Worm (Caenorhabditis elegans): ENCODE data around the gene sec-31.

The sec-31 gene

ce11 chrIV:11377439-11377838, 5.8 kb upstream of the sec-31 start (continued):
- peak; percentile 45 for TF ChIP-seq unc-130 (GFP tag; optimal IDR thresholded peaks at IDR 0.05)
- TF ChIP-seq nhr-102 (tag; optimal IDR thresholded peaks at IDR 0.05): no peak
- TF ChIP-seq ctbp-1 (GFP tag; IDR thresholded peaks at IDR 0.05): 0 out of 2 replicates have a peak, but pooled peaks have one; percentile 36
- TF ChIP-seq Y5F2A.4 (GFP tag; optimal IDR thresholded peaks at IDR 0.05): no peak
- TF ChIP-seq tra-1 (GFP tag; IDR thresholded peaks at IDR 0.05): no peak
- no peak for TF ChIP-seq mxl-3 (GFP tag; optimal IDR thresholded peaks at IDR 0.05)
- TF ChIP-seq lin-29 (GFP tag; IDR thresholded peaks at IDR 0.05): no peak
- no peak for TF ChIP-seq nhr-25 (tag; optimal IDR thresholded peaks at IDR 0.05; ENCODE audit: borderline replicate concordance, insufficient read depth)
- TF ChIP-seq ama-1 (optimal IDR thresholded peaks at IDR 0.05): no peak
- no peak for TF ChIP-seq hlh-30 (tag; optimal IDR thresholded peaks at IDR 0.05; ENCODE audit: insufficient read depth)

- TF ChIP-seq aha-1 (tag): peak; percentile 93
- no peak for TF ChIP-seq ceh-82 (tag; optimal IDR thresholded peaks at IDR 0.05)
- no peak for TF ChIP-seq F44E2.7 (GFP tag; IDR thresholded peaks at IDR 0.05)
Measured at ce11 chrIV:11375713-11376112, 4.1 kb upstream of the sec-31 start.

ce11 chrIV:11372366-11372997, 890 bp upstream of the sec-31 start, which contains the start of gene cbd-1:
Gene cbd-1 (plus strand): TSS chrIV:11372991.
- no peak for TF ChIP-seq F26F4.8 (GFP tag; conservative IDR thresholded peaks at IDR 0.05)
- peak; percentile 19; the same call in 1 of the 2 replicates for TF ChIP-seq lin-38 (GFP tag; IDR thresholded peaks at IDR 0.05)

ce11 chrIV:11363806-11364562, 7.6 kb downstream of the sec-31 start:
- TF ChIP-seq aly-2 (tag; optimal IDR thresholded peaks at IDR 0.05): no peak
- TF ChIP-seq lin-39 (tag; optimal IDR thresholded peaks at IDR 0.05): no peak
- TF ChIP-seq daf-16 (GFP tag; optimal IDR thresholded peaks at IDR 0.05): no peak
- TF ChIP-seq daf-16 (tag; optimal IDR thresholded peaks at IDR 0.05): peak; percentile 42
- no peak for TF ChIP-seq ceh-44 (GFP tag; IDR thresholded peaks at IDR 0.05)
- TF ChIP-seq egl-27 (tag; optimal IDR thresholded peaks at IDR 0.05): no peak
- TF ChIP-seq F44E2.7 (GFP tag; IDR thresholded peaks at IDR 0.05): no peak
- no peak for TF ChIP-seq dmd-6 (GFP tag; IDR thresholded peaks at IDR 0.05)
- peak in 1 of 2 experiments; percentile 38 for TF ChIP-seq lsy-2 (tag; optimal IDR thresholded peaks at IDR 0.05)
- no peak for TF ChIP-seq gei-8 (GFP tag; optimal IDR thresholded peaks at IDR 0.05)
- no peak for TF ChIP-seq daf-8 (GFP tag; IDR thresholded peaks at IDR 0.05)
- no peak for TF ChIP-seq duxl-1 (tag; optimal IDR thresholded peaks at IDR 0.05; ENCODE audit: poor library complexity)
- TF ChIP-seq nhr-237 (tag; optimal IDR thresholded peaks at IDR 0.05): no peak
- no peak for TF ChIP-seq lim-7 (GFP tag; IDR thresholded peaks at IDR 0.05)
- TF ChIP-seq mep-1 (tag; optimal IDR thresholded peaks at IDR 0.05): peak; percentile 40
- TF ChIP-seq unc-39 (tag; optimal IDR thresholded peaks at IDR 0.05): no peak
- TF ChIP-seq mdt-29 (GFP tag; IDR thresholded peaks at IDR 0.05): no peak
- TF ChIP-seq lir-3 (tag; optimal IDR thresholded peaks at IDR 0.05): no peak
- no peak for TF ChIP-seq madf-9 (GFP tag; conservative IDR thresholded peaks at IDR 0.05)
- no peak for TF ChIP-seq zip-2 (tag; optimal IDR thresholded peaks at IDR 0.05)
- no peak for TF ChIP-seq ztf-11 (tag; optimal IDR thresholded peaks at IDR 0.05)
- TF ChIP-seq mes-2 (tag; optimal IDR thresholded peaks at IDR 0.05; ENCODE audit: poor library complexity, severe bottlenecking): peak; percentile 31
- TF ChIP-seq Y105C5A.15 (GFP tag; IDR thresholded peaks at IDR 0.05): no peak
- no peak for TF ChIP-seq saeg-2 (GFP tag; IDR thresholded peaks at IDR 0.05)
- no peak for TF ChIP-seq F10B5.3 (tag; optimal IDR thresholded peaks at IDR 0.05)
- TF ChIP-seq ztf-7 (tag; optimal IDR thresholded peaks at IDR 0.05): no peak
- no peak for TF ChIP-seq hif-1 (tag; optimal IDR thresholded peaks at IDR 0.05)
- no peak for TF ChIP-seq nhr-76 (tag; optimal IDR thresholded peaks at IDR 0.05)
- TF ChIP-seq pha-4 (GFP tag; IDR thresholded peaks at IDR 0.05): no peak
- no peak for TF ChIP-seq pha-4 (tag; optimal IDR thresholded peaks at IDR 0.05)
- no peak for TF ChIP-seq lin-38 (GFP tag; IDR thresholded peaks at IDR 0.05)
